Worm (Caenorhabditis elegans): Measurements from ENCODE around the gene F41G3.19.
A peak's percentile ranks its signal among the peaks of the same experiment; 100 is the strongest.
"Not testable (repeated sequence)": the region's sequence is repeated elsewhere in the genome, so short reads cannot be mapped to it uniquely, and the experiment has no call there.

Gene F41G3.19

ce11 chrII:6775076-6775475, 23.1 kb upstream of the F41G3.19 start, which contains the start of gene agr-1:
TSS of gene agr-1 (minus strand) at chrII:6775176.
- TF ChIP-seq mdl-1, R02D3.7, nhr-76 (tag; optimal IDR thresholded peaks at IDR 0.05): not testable (repeated sequence)

ce11 chrII:6772482-6772881, 20.6 kb upstream of the F41G3.19 start:
- TF ChIP-seq mml-1 (tag; optimal IDR thresholded peaks at IDR 0.05), result no peak

ce11 chrII:6770030-6770429, 18.1 kb upstream of the F41G3.19 start:
- no peak for TF ChIP-seq jun-1 (tag; optimal IDR thresholded peaks at IDR 0.05)

ce11 chrII:6768014-6768413, 16.1 kb upstream of the F41G3.19 start, which contains the start of gene F41G3.18:
TSS of gene F41G3.18 (plus strand) at chrII:6768314.
- TF ChIP-seq elt-2 (tag; optimal IDR thresholded peaks at IDR 0.05), result peak; percentile 41
- no peak for TF ChIP-seq nhr-77 (tag; optimal IDR thresholded peaks at IDR 0.05)

- TF ChIP-seq nhr-11 (tag; optimal IDR thresholded peaks at IDR 0.05), result no peak
- TF ChIP-seq unc-62 (GFP tag; optimal IDR thresholded peaks at IDR 0.05), result no peak
- TF ChIP-seq R02D3.7 (tag; optimal IDR thresholded peaks at IDR 0.05), result no peak
- TF ChIP-seq elt-3 (tag; optimal IDR thresholded peaks at IDR 0.05), result no peak
- no peak for TF ChIP-seq ztf-4 (tag; optimal IDR thresholded peaks at IDR 0.05)
- no peak for TF ChIP-seq fkh-2 (tag; optimal IDR thresholded peaks at IDR 0.05)
- TF ChIP-seq nhr-12 (tag; optimal IDR thresholded peaks at IDR 0.05), result no peak
- TF ChIP-seq nhr-67 (tag; optimal IDR thresholded peaks at IDR 0.05), result no peak
- TF ChIP-seq skn-1 (tag; optimal IDR thresholded peaks at IDR 0.05), result no peak
- no peak for TF ChIP-seq jun-1 (tag; optimal IDR thresholded peaks at IDR 0.05)
- TF ChIP-seq snpc-4 (tag; optimal IDR thresholded peaks at IDR 0.05), result no peak
- TF ChIP-seq ceh-82 (tag; optimal IDR thresholded peaks at IDR 0.05), result no peak
These were observed 12.8 kb upstream of the F41G3.19 start, which contains the start of gene nlp-50 for ce11 chrII:6764734-6765133. TSS of gene nlp-50 (plus strand) at chrII:6765034.

ce11 chrII:6756232-6756631, 4.3 kb upstream of the F41G3.19 start, which contains the start of gene F41G3.3:
TSS of gene F41G3.3 (plus strand) at chrII:6756532.
- TF ChIP-seq ztf-4 (tag; optimal IDR thresholded peaks at IDR 0.05) (no peak), fkh-10 (GFP tag; optimal IDR thresholded peaks at IDR 0.05) (no peak), snpc-4 (tag; optimal IDR thresholded peaks at IDR 0.05) (no peak), nhr-28 (tag; optimal IDR thresholded peaks at IDR 0.05) (no peak), nhr-76 (tag; optimal IDR thresholded peaks at IDR 0.05) (no peak), unc-39 (tag; optimal IDR thresholded peaks at IDR 0.05) (no peak), lin-39 (tag; optimal IDR thresholded peaks at IDR 0.05) (no peak), ZK546.5 (tag; optimal IDR thresholded peaks at IDR 0.05) (no peak), elt-3 (tag; optimal IDR thresholded peaks at IDR 0.05) (no peak), hmg-11 (tag; optimal IDR thresholded peaks at IDR 0.05) (no peak), nhr-25 (tag; optimal IDR thresholded peaks at IDR 0.05) (no peak), egl-5 (tag; optimal IDR thresholded peaks at IDR 0.05) (no peak), ceh-28 (tag; optimal IDR thresholded peaks at IDR 0.05) (no peak), nhr-237 (tag; optimal IDR thresholded peaks at IDR 0.05) (no peak), lsy-12 (tag; optimal IDR thresholded peaks at IDR 0.05) (no peak)

ce11 chrII:6754671-6755224, 2.8 kb upstream of the F41G3.19 start, which contains the start of the genes srx-95 and fis-1:
TSS of gene srx-95 (minus strand) at chrII:6754771.
TSS of gene fis-1 (plus strand) at chrII:6755174.
- TF ChIP-seq ceh-9 (tag; optimal IDR thresholded peaks at IDR 0.05) (no peak), snpc-4 (tag; optimal IDR thresholded peaks at IDR 0.05) (no peak)

- TF ChIP-seq ZK546.5 (tag; optimal IDR thresholded peaks at IDR 0.05) (no peak), mml-1 (tag; optimal IDR thresholded peaks at IDR 0.05) (no peak), ceh-28 (tag; optimal IDR thresholded peaks at IDR 0.05) (no peak), fkh-2 (tag; optimal IDR thresholded peaks at IDR 0.05) (no peak), eor-1 (tag; optimal IDR thresholded peaks at IDR 0.05) (no peak), unc-62 (GFP tag; optimal IDR thresholded peaks at IDR 0.05) (no peak), unc-39 (tag; optimal IDR thresholded peaks at IDR 0.05) (no peak), nfya-1 (tag; optimal IDR thresholded peaks at IDR 0.05; ENCODE audit: insufficient read depth) (no peak), nhr-11 (tag; optimal IDR thresholded peaks at IDR 0.05) (no peak)
These were observed 923 bp upstream of the F41G3.19 start, which contains the start of gene F41G3.21 for ce11 chrII:6752850-6753249. TSS of gene F41G3.21 (minus strand) at chrII:6752950.
